Fruit fly (Drosophila melanogaster) whole organism, embryonic: ENCODE data around the gene RpL10.

Source experiments
- Awh ChIP-seq: fragments of 200-800 bp; sonication (Bioruptor generic); IDR thresholded peaks from 2 replicates; pipeline ENCODE4, ENCODE4 v1.3.6; 2022; ENCODE audit warnings: missing biosample characterization, missing genetic modification characterization
- Bgb ChIP-seq: fragments of 200-800 bp; sonication (Bioruptor generic); IDR thresholded peaks from 2 replicates; pipeline ENCODE4 v1.3.6; 2022; ENCODE audit warnings: missing biosample characterization, missing genetic modification characterization; ENCODE audit not compliant: partially characterized antibody
- CG10321 ChIP-seq: fragments of 200-800 bp; sonication (Bioruptor generic); IDR thresholded peaks from 2 replicates; pipeline ENCODE4 v1.3.6; 2022; ENCODE audit warnings: missing biosample characterization, missing genetic modification characterization
- CG11247 ChIP-seq: fragments of 200-800 bp; sonication (Bioruptor generic); IDR thresholded peaks from 2 replicates; pipeline ENCODE4 v1.3.6; 2022; ENCODE audit warnings: missing biosample characterization, missing genetic modification characterization
- CG11560 ChIP-seq: fragments of 200-800 bp; sonication (Bioruptor generic); IDR thresholded peaks from 3 replicates; pipeline ENCODE4 v1.3.6; 2022; ENCODE audit warnings: missing biosample characterization, missing genetic modification characterization
- CG12155 ChIP-seq: fragments of 200-800 bp; sonication (Bioruptor generic); optimal IDR thresholded peaks from 3 replicates; lab custom pipeline; 2016; ENCODE audit warnings: missing biosample characterization, missing genetic modification characterization
- CG13287 ChIP-seq: fragments of 200-800 bp; sonication (Bioruptor generic); IDR thresholded peaks from 2 replicates; pipeline ENCODE4 v1.3.6; 2022; ENCODE audit warnings: missing biosample characterization, missing genetic modification characterization; ENCODE audit not compliant: partially characterized antibody
- CG13296 ChIP-seq: fragments of 200-800 bp; sonication (Bioruptor generic); optimal IDR thresholded peaks from 3 replicates; lab custom pipeline; 2018; ENCODE audit warnings: missing biosample characterization, mild to moderate bottlenecking, missing genetic modification characterization
- CG14050 ChIP-seq: fragments of 200-800 bp; sonication (Bioruptor generic); IDR thresholded peaks from 3 replicates; pipeline ENCODE4 v1.3.6; 2022; ENCODE audit warnings: missing biosample characterization, missing genetic modification characterization
- CG14965 ChIP-seq: fragments of 200-800 bp; sonication (Bioruptor generic); optimal IDR thresholded peaks from 2 replicates; lab custom pipeline; 2016; ENCODE audit warnings: missing biosample characterization, missing genetic modification characterization, borderline replicate concordance
- CG15696 ChIP-seq: fragments of 200-800 bp; sonication (Bioruptor generic); optimal IDR thresholded peaks from 2 replicates; lab custom pipeline; 2019; ENCODE audit warnings: missing biosample characterization, mild to moderate bottlenecking, missing genetic modification characterization, moderate library complexity
- CG17359 ChIP-seq: fragments of 200-800 bp; sonication (Bioruptor generic); optimal IDR thresholded peaks from 3 replicates; lab custom pipeline; 2018; ENCODE audit warnings: missing biosample characterization, mild to moderate bottlenecking, missing genetic modification characterization, moderate library complexity
- CG17385 ChIP-seq: fragments of 200-800 bp; sonication (Bioruptor generic); optimal IDR thresholded peaks from 3 replicates; lab custom pipeline; 2018; ENCODE audit warnings: missing biosample characterization, mild to moderate bottlenecking, missing genetic modification characterization
- CG17802 ChIP-seq: fragments of 200-800 bp; sonication (Bioruptor generic); optimal IDR thresholded peaks from 2 replicates; lab custom pipeline; 2018; ENCODE audit warnings: missing biosample characterization, mild to moderate bottlenecking, missing genetic modification characterization, moderate library complexity
- CG30020 ChIP-seq: fragments of 200-800 bp; optimal IDR thresholded peaks from 2 replicates; lab custom pipeline; 2019; ENCODE audit warnings: missing biosample characterization, mild to moderate bottlenecking, missing genetic modification characterization, moderate library complexity
- CG30431 ChIP-seq: fragments of 200-800 bp; sonication (Bioruptor generic); optimal IDR thresholded peaks from 2 replicates; lab custom pipeline; 2017; ENCODE audit warnings: missing biosample characterization, missing genetic modification characterization
- CG31365 ChIP-seq: fragments of 200-800 bp; sonication (Bioruptor generic); optimal IDR thresholded peaks from 2 replicates; lab custom pipeline; 2018; ENCODE audit warnings: missing biosample characterization, mild to moderate bottlenecking, missing genetic modification characterization
- CG4282 ChIP-seq: fragments of 200-800 bp; sonication (Bioruptor generic); optimal IDR thresholded peaks from 2 replicates; lab custom pipeline; 2016; ENCODE audit warnings: missing biosample characterization, missing genetic modification characterization
- CG4328 ChIP-seq: fragments of 200-800 bp; sonication (Bioruptor generic); optimal IDR thresholded peaks from 3 replicates; lab custom pipeline; 2017; ENCODE audit warnings: missing biosample characterization, missing genetic modification reagents, missing genetic modification characterization
- CG4617 ChIP-seq: fragments of 200-800 bp; sonication (Bioruptor generic); optimal IDR thresholded peaks from 3 replicates; lab custom pipeline; 2016; ENCODE audit warnings: missing biosample characterization, missing genetic modification characterization, borderline replicate concordance
- CG5245 ChIP-seq: fragments of 200-800 bp; sonication (Bioruptor generic); optimal IDR thresholded peaks from 3 replicates; lab custom pipeline; 2016; ENCODE audit warnings: missing biosample characterization, missing genetic modification characterization
- CG5953 ChIP-seq: fragments of 200-800 bp; sonication (Bioruptor generic); IDR thresholded peaks from 2 replicates; pipeline ENCODE4 v1.3.6; 2022; ENCODE audit warnings: missing biosample characterization, missing genetic modification characterization
- CG6813 ChIP-seq: fragments of 200-800 bp; sonication (Bioruptor generic); optimal IDR thresholded peaks from 2 replicates; lab custom pipeline; 2017; ENCODE audit warnings: missing biosample characterization, missing genetic modification characterization, mild to moderate bottlenecking, moderate library complexity, missing genetic modification reagents
- CG8281 ChIP-seq: fragments of 200-800 bp; sonication (Bioruptor generic); optimal IDR thresholded peaks from 2 replicates; lab custom pipeline; 2018; ENCODE audit warnings: missing biosample characterization, mild to moderate bottlenecking, missing genetic modification characterization, moderate library complexity
- CG9215 ChIP-seq: fragments of 200-800 bp; sonication (Bioruptor generic); IDR thresholded peaks from 2 replicates; pipeline ENCODE4 v1.3.6; 2022; ENCODE audit warnings: missing biosample characterization, missing genetic modification characterization
- CG9932 ChIP-seq: fragments of 200-800 bp; sonication (Bioruptor generic); IDR thresholded peaks from 2 replicates; pipeline ENCODE4 v1.3.6; 2022; ENCODE audit warnings: missing biosample characterization, missing genetic modification characterization
- CTCF ChIP-seq: fragments of 200-800 bp; sonication (Bioruptor generic); optimal IDR thresholded peaks from 2 replicates; lab custom pipeline; 2017; ENCODE audit warnings: missing biosample characterization, mild to moderate bottlenecking, missing genetic modification characterization, moderate library complexity
- Doc3 ChIP-seq: fragments of 200-800 bp; sonication (Bioruptor generic); IDR thresholded peaks from 3 replicates; pipeline ENCODE4 v1.3.6; 2022; ENCODE audit warnings: missing biosample characterization, missing genetic modification characterization; ENCODE audit not compliant: partially characterized antibody
- Fer2 ChIP-seq: fragments of 200-800 bp; sonication (Bioruptor generic); optimal IDR thresholded peaks from 2 replicates; lab custom pipeline; 2018; ENCODE audit warnings: missing biosample characterization, mild to moderate bottlenecking, missing genetic modification characterization, moderate library complexity
- GATAe ChIP-seq: fragments of 200-800 bp; sonication (Bioruptor generic); conservative IDR thresholded peaks from 2 replicates; pipeline ENCODE4 v1.3.6; 2022; ENCODE audit warnings: missing biosample characterization, missing genetic modification characterization
- HLH3B ChIP-seq: fragments of 200-800 bp; sonication (Bioruptor generic); IDR thresholded peaks from 2 replicates; pipeline ENCODE4 v1.3.6; 2022; ENCODE audit warnings: missing biosample characterization, missing genetic modification characterization
- HLHmδ ChIP-seq: fragments of 200-800 bp; sonication (Bioruptor generic); optimal IDR thresholded peaks from 2 replicates; lab custom pipeline; 2018; ENCODE audit warnings: missing biosample characterization, mild to moderate bottlenecking, missing genetic modification characterization, moderate library complexity
- Hr3 ChIP-seq: fragments of 200-800 bp; sonication (Bioruptor generic); optimal IDR thresholded peaks from 3 replicates; lab custom pipeline; 2016; ENCODE audit warnings: missing biosample characterization, missing genetic modification characterization
- Mad ChIP-seq: fragments of 200-800 bp; sonication (Bioruptor generic); optimal IDR thresholded peaks from 2 replicates; lab custom pipeline; 2016; ENCODE audit warnings: missing biosample characterization, missing genetic modification characterization
- Mes4 ChIP-seq: fragments of 200-800 bp; sonication (Bioruptor generic); optimal IDR thresholded peaks from 2 replicates; lab custom pipeline; 2016; ENCODE audit warnings: missing biosample characterization, missing genetic modification characterization
- NC2β ChIP-seq: fragments of 200-800 bp; sonication (Bioruptor generic); optimal IDR thresholded peaks from 2 replicates; lab custom pipeline; 2016; ENCODE audit warnings: missing biosample characterization, missing genetic modification characterization
- Nf-YA ChIP-seq: fragments of 200-800 bp; sonication (Bioruptor generic); IDR thresholded peaks from 2 replicates; pipeline ENCODE4 v1.3.6; 2022; ENCODE audit warnings: missing biosample characterization, missing genetic modification characterization
- NfI ChIP-seq: fragments of 200-800 bp; sonication (Bioruptor generic); optimal IDR thresholded peaks from 3 replicates; lab custom pipeline; 2018; ENCODE audit warnings: missing biosample characterization, mild to moderate bottlenecking, missing genetic modification characterization, moderate library complexity
- Ravus ChIP-seq: fragments of 200-800 bp; sonication (Bioruptor generic); IDR thresholded peaks from 2 replicates; pipeline ENCODE4 v1.3.6; 2022; ENCODE audit warnings: missing biosample characterization, missing genetic modification characterization
- TFAM ChIP-seq: fragments of 200-800 bp; sonication (Bioruptor generic); optimal IDR thresholded peaks from 2 replicates; lab custom pipeline; 2017; ENCODE audit warnings: missing biosample characterization, missing genetic modification characterization, inconsistent platforms
- Xrp1 ChIP-seq: fragments of 200-800 bp; sonication (Bioruptor generic); IDR thresholded peaks from 2 replicates; pipeline ENCODE4 v1.3.6; 2022; ENCODE audit warnings: missing biosample characterization, missing genetic modification characterization
- YL-1 ChIP-seq: fragments of 200-800 bp; sonication (Bioruptor generic); optimal IDR thresholded peaks from 3 replicates; lab custom pipeline; 2017; ENCODE audit warnings: missing biosample characterization, mild to moderate bottlenecking, missing genetic modification characterization
- ap ChIP-seq: fragments of 200-800 bp; sonication (Bioruptor generic); IDR thresholded peaks from 2 replicates; pipeline ENCODE4 v1.3.6; 2022; ENCODE audit warnings: missing biosample characterization, missing genetic modification characterization
- ash1 ChIP-seq: fragments of 200-800 bp; sonication (Bioruptor generic); optimal IDR thresholded peaks from 2 replicates; lab custom pipeline; 2018; ENCODE audit warnings: missing biosample characterization, mild to moderate bottlenecking, missing genetic modification characterization
- grn ChIP-seq: fragments of 200-800 bp; sonication (Bioruptor generic); optimal IDR thresholded peaks from 3 replicates; lab custom pipeline; 2017; ENCODE audit warnings: missing biosample characterization, missing genetic modification characterization
- kah ChIP-seq: fragments of 200-800 bp; sonication (Bioruptor generic); optimal IDR thresholded peaks from 2 replicates; lab custom pipeline; 2018; ENCODE audit warnings: missing biosample characterization, mild to moderate bottlenecking, missing genetic modification characterization
- pb ChIP-seq: fragments of 200-800 bp; sonication (Bioruptor generic); optimal IDR thresholded peaks from 3 replicates; lab custom pipeline; 2016; ENCODE audit warnings: missing biosample characterization, missing genetic modification characterization
- scrt ChIP-seq: fragments of 200-800 bp; sonication (Bioruptor generic); optimal IDR thresholded peaks from 2 replicates; lab custom pipeline; 2018; ENCODE audit warnings: missing biosample characterization, mild to moderate bottlenecking, missing genetic modification characterization, moderate library complexity
- sens-2 ChIP-seq: fragments of 200-800 bp; sonication (Bioruptor generic); IDR thresholded peaks from 2 replicates; pipeline ENCODE4 v1.3.6; 2022; ENCODE audit warnings: missing biosample characterization, missing genetic modification characterization
- slp2 ChIP-seq: fragments of 200-800 bp; sonication (Bioruptor generic); optimal IDR thresholded peaks from 2 replicates; lab custom pipeline; 2016; ENCODE audit warnings: missing biosample characterization, missing genetic modification characterization
- stwl ChIP-seq: fragments of 200-800 bp; sonication (Bioruptor generic); optimal IDR thresholded peaks from 3 replicates; lab custom pipeline; 2018; ENCODE audit warnings: missing biosample characterization, mild to moderate bottlenecking, missing genetic modification characterization, moderate library complexity
- tin ChIP-seq: fragments of 200-800 bp; sonication (Bioruptor generic); optimal IDR thresholded peaks from 3 replicates; lab custom pipeline; 2016; ENCODE audit warnings: missing biosample characterization, missing genetic modification characterization
- z ChIP-seq: fragments of 200-800 bp; sonication (Bioruptor generic); IDR thresholded peaks from 3 replicates; pipeline ENCODE4 v1.3.6; 2022; ENCODE audit warnings: missing biosample characterization, missing genetic modification characterization

RpL10 gene

dm6 chr3L:23095277-23095676, at the start of gene RpL10 (continued):
- TF ChIP-seq GATAe = no peak
- peak; percentile 44 for TF ChIP-seq Fer2 (tag; lab: Kevin White, UChicago)
- no peak for TF ChIP-seq CG30431 (GFP tag; lab: Kevin White, UChicago)
- no peak for TF ChIP-seq sens-2 (GFP tag; lab: Robert Waterston, UW)
- TF ChIP-seq Ravus (GFP tag; lab: Robert Waterston, UW) = no peak
- TF ChIP-seq Bgb (GFP tag; lab: Robert Waterston, UW) = no peak
- TF ChIP-seq CG9932 (GFP tag; lab: Robert Waterston, UW) = no peak
- TF ChIP-seq CG4328 (GFP tag; lab: Kevin White, UChicago) = no peak
- TF ChIP-seq CG13287 (GFP tag; lab: Robert Waterston, UW) = no peak
- no peak for TF ChIP-seq CG14965 (GFP tag; lab: Kevin White, UChicago)
- peak; percentile 82 for TF ChIP-seq YL-1
- no peak for TF ChIP-seq CG5953 (GFP tag; lab: Robert Waterston, UW)
- no peak for TF ChIP-seq Awh (GFP tag; lab: Robert Waterston, UW)
- TF ChIP-seq CG30020 (tag; lab: Kevin White, UChicago) = peak; percentile 99
- no peak for TF ChIP-seq Xrp1
- TF ChIP-seq CG15696 (tag; lab: Kevin White, UChicago) = no peak
- TF ChIP-seq CG6813 (GFP tag; lab: Kevin White, UChicago) = peak; percentile 3
- TF ChIP-seq CG11247 (GFP tag; lab: Robert Waterston, UW) = no peak
- TF ChIP-seq grn (GFP tag; lab: Kevin White, UChicago) = no peak
- TF ChIP-seq Mad (GFP tag; lab: Kevin White, UChicago) = peak; percentile 15
- no peak for TF ChIP-seq Nf-YA (GFP tag; lab: Robert Waterston, UW)
- TF ChIP-seq NC2β (GFP tag; lab: Kevin White, UChicago) = peak; percentile 77
- TF ChIP-seq CG10321 = peak; percentile 24; the same call in 1 of the 2 replicates
- peak; percentile 75 for TF ChIP-seq NfI (GFP tag; lab: Kevin White, UChicago)
- peak; percentile 97 for TF ChIP-seq CG17802 (tag; lab: Kevin White, UChicago)
- TF ChIP-seq CG11560 (tag; lab: Robert Waterston, UW) = no peak
- no peak for TF ChIP-seq CG9215
- TF ChIP-seq Hr3 (GFP tag; lab: Kevin White, UChicago) = peak; percentile 6
- TF ChIP-seq CG5245 = no peak
- TF ChIP-seq scrt (GFP tag; lab: Kevin White, UChicago) = peak; percentile 21
- peak; percentile 44 for TF ChIP-seq CG17359 (tag; lab: Kevin White, UChicago)
- no peak for TF ChIP-seq CG8281 (tag; lab: Kevin White, UChicago)
- peak; percentile 29 for TF ChIP-seq CG12155 (GFP tag; lab: Kevin White, UChicago)
- TF ChIP-seq stwl (tag; lab: Kevin White, UChicago) = no peak
- peak; percentile 59 for TF ChIP-seq HLHmδ (GFP tag; lab: Kevin White, UChicago)
- TF ChIP-seq pb = no peak
- no peak for TF ChIP-seq z (GFP tag; lab: Robert Waterston, UW)
- TF ChIP-seq ash1 (GFP tag; lab: Kevin White, UChicago) = no peak
- TF ChIP-seq TFAM (GFP tag; lab: Kevin White, UChicago) = no peak
- TF ChIP-seq CTCF (GFP tag; lab: Kevin White, UChicago) = no peak
- TF ChIP-seq tin (GFP tag; lab: Kevin White, UChicago) = no peak
- TF ChIP-seq CG31365 (tag; lab: Kevin White, UChicago) = no peak
- TF ChIP-seq HLH3B = no peak
- no peak for TF ChIP-seq Doc3 (GFP tag; lab: Robert Waterston, UW)
- TF ChIP-seq CG4282 (GFP tag; lab: Kevin White, UChicago) = no peak
- TF ChIP-seq CG14050 (GFP tag; lab: Robert Waterston, UW) = no peak
- peak; percentile 57 for TF ChIP-seq CG4617 (GFP tag; lab: Kevin White, UChicago)
- TF ChIP-seq Mes4 (GFP tag; lab: Kevin White, UChicago) = peak; percentile 24
- TF ChIP-seq slp2 (GFP tag; lab: Kevin White, UChicago) = peak; percentile 25
- TF ChIP-seq kah (GFP tag; lab: Kevin White, UChicago) = peak; percentile 15
- TF ChIP-seq CG13296 (GFP tag; lab: Kevin White, UChicago) = peak; percentile 30
- TF ChIP-seq CG17385 (GFP tag; lab: Kevin White, UChicago) = peak; percentile 61
- no peak for TF ChIP-seq ap (GFP tag; lab: Robert Waterston, UW)
